Fruit fly (Drosophila melanogaster) whole organism, embryonic: ENCODE measurements around the gene Atg5.

Experiments used
- Atf-2 ChIP-seq: fragments of 200-800 bp; sonication (Bioruptor generic); optimal IDR thresholded peaks from 2 replicates; lab custom pipeline; 2016; ENCODE audit warnings: missing biosample characterization, missing genetic modification characterization
- BtbVII ChIP-seq: fragments of 200-800 bp; sonication (Bioruptor generic); optimal IDR thresholded peaks from 3 replicates; lab custom pipeline; 2017; ENCODE audit warnings: missing biosample characterization, mild to moderate bottlenecking, missing genetic modification characterization
- CG10147 ChIP-seq: fragments of 200-800 bp; sonication (Bioruptor generic); optimal IDR thresholded peaks from 2 replicates; lab custom pipeline; 2019; ENCODE audit warnings: missing biosample characterization, mild to moderate bottlenecking, missing genetic modification characterization, moderate library complexity
- CG1024 ChIP-seq: fragments of 200-800 bp; sonication (Bioruptor generic); IDR thresholded peaks from 2 replicates; pipeline ENCODE4 v1.3.6; 2022; ENCODE audit warnings: missing biosample characterization, missing genetic modification characterization
- CG10267 ChIP-seq: fragments of 200-800 bp; sonication (Bioruptor generic); optimal IDR thresholded peaks from 2 replicates; lab custom pipeline; 2018; ENCODE audit warnings: missing biosample characterization, mild to moderate bottlenecking, missing genetic modification characterization, moderate library complexity
- CG10654 ChIP-seq: fragments of 200-800 bp; sonication (Bioruptor generic); optimal IDR thresholded peaks from 2 replicates; lab custom pipeline; 2016; ENCODE audit warnings: missing biosample characterization, missing genetic modification characterization
- CG11093 ChIP-seq: fragments of 200-800 bp; sonication (Bioruptor generic); IDR thresholded peaks from 3 replicates; pipeline ENCODE4 v1.3.6; 2022; ENCODE audit warnings: missing biosample characterization, missing genetic modification characterization
- CG11398 ChIP-seq: fragments of 200-800 bp; sonication (Bioruptor generic); optimal IDR thresholded peaks from 2 replicates; lab custom pipeline; 2016; ENCODE audit warnings: missing biosample characterization, missing genetic modification characterization
- CG12391 ChIP-seq: fragments of 200-800 bp; sonication (Bioruptor generic); optimal IDR thresholded peaks from 3 replicates; lab custom pipeline; 2018; ENCODE audit warnings: missing biosample characterization, mild to moderate bottlenecking, missing genetic modification characterization, moderate library complexity
- CG12744 ChIP-seq: fragments of 200-800 bp; sonication (Bioruptor generic); optimal IDR thresholded peaks from 2 replicates; lab custom pipeline; 2016; ENCODE audit warnings: missing biosample characterization, missing genetic modification characterization
- CG12769 ChIP-seq: fragments of 200-800 bp; sonication (Bioruptor generic); optimal IDR thresholded peaks from 2 replicates; lab custom pipeline; 2019; ENCODE audit warnings: missing biosample characterization, mild to moderate bottlenecking, missing genetic modification characterization, moderate library complexity
- CG13123 ChIP-seq: fragments of 200-800 bp; sonication (Bioruptor generic); optimal IDR thresholded peaks from 2 replicates; lab custom pipeline; 2016; ENCODE audit warnings: missing biosample characterization, missing genetic modification characterization
- CG14441 ChIP-seq: fragments of 200-800 bp; sonication (Bioruptor generic); IDR thresholded peaks from 2 replicates; pipeline ENCODE4 v1.3.6; 2022; ENCODE audit warnings: missing biosample characterization, missing genetic modification characterization
- CG15696 ChIP-seq: fragments of 200-800 bp; sonication (Bioruptor generic); optimal IDR thresholded peaks from 2 replicates; lab custom pipeline; 2019; ENCODE audit warnings: missing biosample characterization, mild to moderate bottlenecking, missing genetic modification characterization, moderate library complexity
- CG17186 ChIP-seq: fragments of 200-800 bp; sonication (Bioruptor generic); optimal IDR thresholded peaks from 3 replicates; lab custom pipeline; 2017; ENCODE audit warnings: missing biosample characterization, missing genetic modification reagents, missing genetic modification characterization
- CG18476 ChIP-seq: fragments of 200-800 bp; sonication (Bioruptor generic); optimal IDR thresholded peaks from 2 replicates; lab custom pipeline; 2016; ENCODE audit warnings: missing biosample characterization, mild to moderate bottlenecking, missing genetic modification characterization
- CG2678 ChIP-seq: fragments of 200-800 bp; sonication (Bioruptor generic); optimal IDR thresholded peaks from 3 replicates; lab custom pipeline; 2019; ENCODE audit warnings: missing biosample characterization, mild to moderate bottlenecking, missing genetic modification characterization, moderate library complexity
- CG2889 ChIP-seq: fragments of 200-800 bp; sonication (Bioruptor generic); IDR thresholded peaks from 3 replicates; pipeline ENCODE4 v1.3.6; 2022; ENCODE audit warnings: missing biosample characterization, missing genetic modification characterization
- CG42726 ChIP-seq: fragments of 200-800 bp; sonication (Bioruptor generic); IDR thresholded peaks from 2 replicates; pipeline ENCODE4 v1.3.6; 2022; ENCODE audit warnings: missing biosample characterization, missing genetic modification characterization; ENCODE audit not compliant: partially characterized antibody
- CG8290 ChIP-seq, 3 experiments: fragments of 200-800 bp; sonication (Bioruptor generic); optimal IDR thresholded peaks; 2 replicates each; lab custom pipeline; 2016 to 2019; ENCODE audit warnings: missing biosample characterization in 3 of 3, missing genetic modification characterization in 3 of 3, mild to moderate bottlenecking in 2 of 3, moderate library complexity in 1 of 3
- D19A ChIP-seq: fragments of 200-800 bp; optimal IDR thresholded peaks from 3 replicates; lab custom pipeline; 2019; ENCODE audit warnings: missing biosample characterization, mild to moderate bottlenecking, missing genetic modification characterization, moderate library complexity
- Deaf1 ChIP-seq: fragments of 200-800 bp; optimal IDR thresholded peaks from 3 replicates; lab custom pipeline; 2019; ENCODE audit warnings: missing biosample characterization, mild to moderate bottlenecking, missing genetic modification characterization, moderate library complexity
- Dref ChIP-seq: fragments of 200-800 bp; sonication (Bioruptor generic); IDR thresholded peaks from 2 replicates; pipeline ENCODE4 v1.3.6; 2022; ENCODE audit warnings: missing biosample characterization, missing genetic modification characterization
- E2f2 ChIP-seq: fragments of 200-800 bp; sonication (Bioruptor generic); IDR thresholded peaks from 2 replicates; pipeline ENCODE4 v1.3.6; 2022; ENCODE audit warnings: missing biosample characterization, missing genetic modification characterization
- ERR ChIP-seq: fragments of 200-800 bp; sonication (Bioruptor generic); optimal IDR thresholded peaks from 2 replicates; lab custom pipeline; 2016; ENCODE audit warnings: missing biosample characterization, missing genetic modification characterization
- Fer1 ChIP-seq: fragments of 200-800 bp; sonication (Bioruptor generic); optimal IDR thresholded peaks from 2 replicates; lab custom pipeline; 2017; ENCODE audit warnings: missing biosample characterization, mild to moderate bottlenecking, missing genetic modification characterization
- HHEX ChIP-seq: fragments of 200-800 bp; sonication (Bioruptor generic); optimal IDR thresholded peaks from 3 replicates; lab custom pipeline; 2017; ENCODE audit warnings: missing biosample characterization, mild to moderate bottlenecking, missing genetic modification characterization, missing genetic modification reagents
- Lpt ChIP-seq: fragments of >200 bp; optimal IDR thresholded peaks from 2 replicates; lab custom pipeline; 2018; ENCODE audit warnings: missing biosample characterization, missing genetic modification characterization
- Optix ChIP-seq: fragments of 200-800 bp; sonication (Bioruptor generic); IDR thresholded peaks from 3 replicates; pipeline ENCODE4 v1.3.6; 2022; ENCODE audit warnings: missing biosample characterization, missing genetic modification characterization
- Rx ChIP-seq: fragments of 200-800 bp; sonication (Bioruptor generic); IDR thresholded peaks from 2 replicates; pipeline ENCODE4 v1.3.6; 2022; ENCODE audit warnings: missing biosample characterization, missing genetic modification characterization
- dm ChIP-seq: fragments of 200-800 bp; sonication (Bioruptor generic); optimal IDR thresholded peaks from 3 replicates; lab custom pipeline; 2016; ENCODE audit warnings: missing biosample characterization, missing genetic modification characterization
- dmrt11E ChIP-seq: fragments of 200-800 bp; sonication (Bioruptor generic); optimal IDR thresholded peaks from 3 replicates; lab custom pipeline; 2018; ENCODE audit warnings: missing biosample characterization, mild to moderate bottlenecking, missing genetic modification characterization, moderate library complexity
- dpn ChIP-seq, 2 experiments: fragments of 200-800 bp; sonication (Bioruptor generic); optimal IDR thresholded peaks; 3 replicates each; lab custom pipeline; 2016; ENCODE audit warnings: missing biosample characterization in 2 of 2, missing genetic modification characterization in 2 of 2
- dysf ChIP-seq: fragments of 200-800 bp; sonication (Bioruptor generic); IDR thresholded peaks from 3 replicates; pipeline ENCODE4 v1.3.6; 2022; ENCODE audit warnings: missing biosample characterization, missing genetic modification characterization
- gfzf ChIP-seq: fragments of 200-800 bp; sonication (Bioruptor generic); optimal IDR thresholded peaks from 2 replicates; lab custom pipeline; 2016; ENCODE audit warnings: missing biosample characterization, mild to moderate bottlenecking, missing genetic modification characterization, moderate library complexity
- gsb ChIP-seq: fragments of 200-800 bp; sonication (Bioruptor generic); IDR thresholded peaks from 2 replicates; pipeline ENCODE4 v1.3.6; 2022; ENCODE audit warnings: missing biosample characterization, missing genetic modification characterization
- mam ChIP-seq: fragments of 200-800 bp; sonication (Bioruptor generic); optimal IDR thresholded peaks from 3 replicates; lab custom pipeline; 2016; ENCODE audit warnings: missing biosample characterization, missing genetic modification characterization
- odd ChIP-seq: fragments of 200-800 bp; sonication (Bioruptor generic); optimal IDR thresholded peaks from 2 replicates; lab custom pipeline; 2017; ENCODE audit warnings: missing biosample characterization, mild to moderate bottlenecking, missing genetic modification characterization
- onecut ChIP-seq: fragments of 200-800 bp; sonication (Bioruptor generic); IDR thresholded peaks from 2 replicates; pipeline ENCODE4 v1.3.6; 2022; ENCODE audit warnings: missing biosample characterization, missing genetic modification characterization
- otp ChIP-seq: fragments of 200-800 bp; sonication (Bioruptor generic); IDR thresholded peaks from 3 replicates; pipeline ENCODE4, ENCODE4 v1.3.6; 2022; ENCODE audit warnings: missing biosample characterization, missing genetic modification characterization
- pan ChIP-seq, 4 experiments: fragments of >200 bp in 3 of 4; fragments of 200-800 bp in 1 of 4; sonication (Bioruptor generic) in 1 of 4; optimal IDR thresholded peaks in 3 of 4; IDR thresholded peaks in 1 of 4; 2 replicates each; pipeline versions ENCODE4 v1.3.6 to Lab custom; 2017 to 2022; ENCODE audit warnings: missing biosample characterization in 2 of 4, missing genetic modification characterization in 2 of 4, mixed read lengths in 1 of 4
- sc ChIP-seq, 3 experiments: fragments of >200 bp in 2 of 3; fragments of 200-800 bp in 1 of 3; sonication (Bioruptor generic) in 1 of 3; optimal IDR thresholded peaks; 2 replicates in 2 of 3; 3 replicates in 1 of 3; lab custom pipeline; 2017; ENCODE audit warnings: mild to moderate bottlenecking in 1 of 3, missing biosample characterization in 1 of 3, missing genetic modification characterization in 1 of 3, missing genetic modification reagents in 1 of 3
- sr ChIP-seq: fragments of 200-800 bp; sonication (Bioruptor generic); IDR thresholded peaks from 3 replicates; pipeline ENCODE4 v1.3.6; 2022; ENCODE audit warnings: missing biosample characterization, missing genetic modification characterization
- tll ChIP-seq, 2 experiments: fragments of 200-800 bp in 1 of 2; fragments of >200 bp in 1 of 2; sonication (Bioruptor generic) in 1 of 2; optimal IDR thresholded peaks; 2 replicates each; lab custom pipeline; 2017 to 2019; ENCODE audit warnings: missing biosample characterization in 2 of 2, missing genetic modification characterization in 2 of 2, mild to moderate bottlenecking in 1 of 2, moderate library complexity in 1 of 2

Gene Atg5

dm6 chrX:7293133-7293873 is 30.3 kb downstream of the Atg5 start (continued):
- TF ChIP-seq CG11093 (GFP tag; lab: Robert Waterston, UW) (peak; percentile 79), Optix (GFP tag; lab: Robert Waterston, UW) (peak; percentile 93), Fer1 (GFP tag; lab: Kevin White, UChicago) (peak; percentile 19), CG12391 (tag; lab: Kevin White, UChicago) (peak; percentile 76), CG8290 (GFP tag; optimal IDR thresholded peaks at IDR 0.05; lab: Kevin White, UChicago) (peak; percentile 59), CG8290 (tag; optimal IDR thresholded peaks at IDR 0.05; lab: Kevin White, UChicago) (peak; percentile 20 to 76), CG15696 (tag; lab: Kevin White, UChicago) (peak; percentile 87)

dm6 chrX:7291850-7292499 is 31.6 kb downstream of the Atg5 start:
- peak; percentile 65 for TF ChIP-seq dysf (GFP tag; lab: Robert Waterston, UW)
- TF ChIP-seq D19A (tag; lab: Kevin White, UChicago), result peak; percentile 76
- peak; percentile 51 for TF ChIP-seq onecut (GFP tag; lab: Robert Waterston, UW)
- TF ChIP-seq gsb (GFP tag; lab: Robert Waterston, UW), result no peak
- TF ChIP-seq CG11398, result peak; percentile 18
- no peak for TF ChIP-seq CG12769
- TF ChIP-seq mam (GFP tag; lab: Kevin White, UChicago), result peak; percentile 7
- TF ChIP-seq dpn (GFP tag; optimal IDR thresholded peaks at IDR 0.05; lab: Kevin White, UChicago), result peak; percentile 21 to 71
- TF ChIP-seq Lpt (GFP tag; lab: Kevin White, UChicago), result no peak
- TF ChIP-seq sr (GFP tag; lab: Robert Waterston, UW), result no peak
- no peak for TF ChIP-seq CG2889 (GFP tag; lab: Robert Waterston, UW)
- peak; percentile 30 for TF ChIP-seq dm
- TF ChIP-seq CG14441 (GFP tag; lab: Robert Waterston, UW), result 0 out of 2 replicates have a peak, but pooled peaks have one; percentile 47
- TF ChIP-seq BtbVII (GFP tag; lab: Kevin White, UChicago), result no peak
- no peak for TF ChIP-seq sc (optimal IDR thresholded peaks at IDR 0.05; lab: Kevin White, UChicago)
- peak; percentile 73 for TF ChIP-seq sc (GFP tag; optimal IDR thresholded peaks at IDR 0.05; lab: Kevin White, UChicago)
- TF ChIP-seq CG18476, result peak; percentile 55
- peak; percentile 40 for TF ChIP-seq CG13123 (GFP tag; lab: Kevin White, UChicago)
- peak; percentile 85 for TF ChIP-seq CG10267 (tag; lab: Kevin White, UChicago)
- peak; percentile 11 for TF ChIP-seq CG12744
- peak; percentile 64 for TF ChIP-seq HHEX (GFP tag; lab: Kevin White, UChicago)
- no peak for TF ChIP-seq CG17186 (GFP tag; lab: Kevin White, UChicago)
- no peak for TF ChIP-seq pan (optimal IDR thresholded peaks at IDR 0.05; lab: Kevin White, UChicago)
- TF ChIP-seq pan (GFP tag; optimal IDR thresholded peaks at IDR 0.05 in 1 of 2, IDR thresholded peaks at IDR 0.05 in 1 of 2), result peak in 1 of 2 experiments; percentile 60
- no peak for TF ChIP-seq Dref (GFP tag; lab: Robert Waterston, UW)
- peak; percentile 31 for TF ChIP-seq Atf-2 (GFP tag; lab: Kevin White, UChicago)
- peak; percentile 82 for TF ChIP-seq CG2678
- peak; percentile 21; the same call in 1 of the 2 replicates for TF ChIP-seq E2f2
- no peak for TF ChIP-seq gfzf (GFP tag; lab: Kevin White, UChicago)
- TF ChIP-seq odd (GFP tag; lab: Kevin White, UChicago), result peak; percentile 63
- peak; percentile 50 for TF ChIP-seq CG10147 (GFP tag; lab: Kevin White, UChicago)
- peak; percentile 74 for TF ChIP-seq otp (GFP tag; lab: Robert Waterston, UW)
- TF ChIP-seq Fer1 (GFP tag; lab: Kevin White, UChicago), result peak; percentile 40
- peak; percentile 11; the same call in 1 of the 2 replicates for TF ChIP-seq CG1024 (GFP tag; lab: Robert Waterston, UW)
- peak; percentile 96 for TF ChIP-seq dmrt11E
- peak; percentile 88 for TF ChIP-seq CG12391 (tag; lab: Kevin White, UChicago)
- peak; percentile 11 for TF ChIP-seq Deaf1 (tag; lab: Kevin White, UChicago)
- TF ChIP-seq ERR, result no peak
- no peak for TF ChIP-seq tll (GFP tag; optimal IDR thresholded peaks at IDR 0.05; lab: Kevin White, UChicago)
- TF ChIP-seq CG10654 (GFP tag; lab: Kevin White, UChicago), result peak; percentile 74
- no peak for TF ChIP-seq CG42726 (GFP tag; lab: Robert Waterston, UW)
- TF ChIP-seq Rx (GFP tag; lab: Robert Waterston, UW), result peak; percentile 48; the same call in 1 of the 2 replicates
